Fruit fly (Drosophila melanogaster) whole organism, prepupa: ENCODE data around the gene CG31091.

Experiments used
- CG10669 ChIP-seq: fragments of 200-800 bp; sonication (Bioruptor generic); optimal IDR thresholded peaks from 3 replicates; lab custom pipeline; 2018; ENCODE audit warnings: missing biosample characterization, mild to moderate bottlenecking, missing genetic modification characterization, moderate library complexity
- CG34406 ChIP-seq: fragments of 200-800 bp; sonication (Bioruptor generic); optimal IDR thresholded peaks from 3 replicates; lab custom pipeline; 2016; ENCODE audit warnings: missing biosample characterization, missing genetic modification characterization
- Lpt ChIP-seq: fragments of 200-800 bp; sonication (Bioruptor generic); optimal IDR thresholded peaks from 3 replicates; lab custom pipeline; 2016; ENCODE audit warnings: missing biosample characterization, missing genetic modification characterization
- Sox14 ChIP-seq: fragments of 200-800 bp; sonication (Bioruptor generic); optimal IDR thresholded peaks from 3 replicates; lab custom pipeline; 2016; ENCODE audit warnings: missing biosample characterization, missing genetic modification characterization
- lz ChIP-seq: fragments of 200-800 bp; sonication (Bioruptor generic); optimal IDR thresholded peaks from 3 replicates; lab custom pipeline; 2016; ENCODE audit warnings: missing biosample characterization, missing genetic modification characterization
- topi ChIP-seq: fragments of 200-800 bp; sonication (Bioruptor generic); optimal IDR thresholded peaks from 3 replicates; lab custom pipeline; 2016; ENCODE audit warnings: missing biosample characterization, missing genetic modification characterization

dm6 chr3R:25902343-25902742 is 2.6 kb downstream of the CG31091 start, which contains the start of gene CG31089:
- TF ChIP-seq lz (no peak), Lpt (no peak), topi (GFP tag; lab: Kevin White, UChicago) (no peak), CG10669 (GFP tag; lab: Kevin White, UChicago) (no peak), CG34406 (GFP tag; lab: Kevin White, UChicago) (no peak), Sox14 (no peak)
